Fruit fly (Drosophila melanogaster) whole organism, prepupa: ENCODE measurements around the gene Chchd2.

ENCODE experiments used
- Blimp-1 ChIP-seq: fragments of 200-800 bp; sonication (Bioruptor generic); optimal IDR thresholded peaks from 3 replicates; lab custom pipeline; 2017; ENCODE audit warnings: missing biosample characterization, missing genetic modification characterization, mild to moderate bottlenecking, moderate library complexity, missing genetic modification reagents
- CG10631 ChIP-seq: fragments of 200-800 bp; sonication (Bioruptor generic); optimal IDR thresholded peaks from 2 replicates; lab custom pipeline; 2016; ENCODE audit warnings: missing biosample characterization, missing genetic modification characterization
- CG10669 ChIP-seq: fragments of 200-800 bp; sonication (Bioruptor generic); optimal IDR thresholded peaks from 3 replicates; lab custom pipeline; 2018; ENCODE audit warnings: missing biosample characterization, mild to moderate bottlenecking, missing genetic modification characterization, moderate library complexity
- CG11762 ChIP-seq: fragments of 200-800 bp; sonication (Bioruptor generic); optimal IDR thresholded peaks from 3 replicates; lab custom pipeline; 2016; ENCODE audit warnings: missing biosample characterization, missing genetic modification characterization; ENCODE audit not compliant: insufficient read depth
- CG11902 ChIP-seq: fragments of 200-800 bp; sonication (Bioruptor generic); optimal IDR thresholded peaks from 3 replicates; lab custom pipeline; 2016; ENCODE audit warnings: missing biosample characterization, missing genetic modification characterization
- CG15336 ChIP-seq: fragments of 200-800 bp; sonication (Bioruptor generic); IDR thresholded peaks from 2 replicates; pipeline ENCODE4 v1.3.6; 2022; ENCODE audit warnings: missing biosample characterization, missing genetic modification characterization
- CG1621 ChIP-seq: fragments of 200-800 bp; sonication (Bioruptor generic); optimal IDR thresholded peaks from 3 replicates; lab custom pipeline; 2018; ENCODE audit warnings: missing biosample characterization, mild to moderate bottlenecking, missing genetic modification characterization
- CG3032 ChIP-seq: fragments of 200-800 bp; optimal IDR thresholded peaks from 2 replicates; lab custom pipeline; 2019; ENCODE audit warnings: missing biosample characterization, mild to moderate bottlenecking, missing genetic modification characterization, moderate library complexity
- CG32006 ChIP-seq: fragments of 200-800 bp; sonication (Bioruptor generic); optimal IDR thresholded peaks from 3 replicates; lab custom pipeline; 2017; ENCODE audit warnings: missing biosample characterization, mild to moderate bottlenecking, missing genetic modification characterization
- CG34406 ChIP-seq: fragments of 200-800 bp; sonication (Bioruptor generic); optimal IDR thresholded peaks from 3 replicates; lab custom pipeline; 2016; ENCODE audit warnings: missing biosample characterization, missing genetic modification characterization
- CG3919 ChIP-seq: fragments of 200-800 bp; sonication (Bioruptor generic); optimal IDR thresholded peaks from 3 replicates; lab custom pipeline; 2016; ENCODE audit warnings: missing biosample characterization, missing genetic modification characterization
- CG6276 ChIP-seq: fragments of 200-800 bp; sonication (Bioruptor generic); optimal IDR thresholded peaks from 2 replicates; lab custom pipeline; 2017; ENCODE audit warnings: missing biosample characterization, mild to moderate bottlenecking, missing genetic modification characterization
- CG6792 ChIP-seq: fragments of 200-800 bp; sonication (Bioruptor generic); optimal IDR thresholded peaks from 3 replicates; lab custom pipeline; 2016; ENCODE audit warnings: missing biosample characterization, missing genetic modification characterization
- CG6808 ChIP-seq: fragments of 200-800 bp; sonication (Bioruptor generic); optimal IDR thresholded peaks from 3 replicates; lab custom pipeline; 2017; ENCODE audit warnings: missing biosample characterization, missing genetic modification characterization, mild to moderate bottlenecking, moderate library complexity, missing genetic modification reagents
- CG6854 ChIP-seq: fragments of 200-800 bp; sonication (Bioruptor generic); optimal IDR thresholded peaks from 2 replicates; lab custom pipeline; 2017; ENCODE audit warnings: missing biosample characterization, mild to moderate bottlenecking, missing genetic modification characterization
- CG8119 ChIP-seq: fragments of 200-800 bp; sonication (Bioruptor generic); IDR thresholded peaks from 3 replicates; pipeline ENCODE4 v1.3.6; 2022; ENCODE audit warnings: missing biosample characterization, missing genetic modification characterization
- CG8319 ChIP-seq: fragments of 200-800 bp; sonication (Bioruptor generic); optimal IDR thresholded peaks from 3 replicates; lab custom pipeline; 2016; ENCODE audit warnings: missing biosample characterization, missing genetic modification characterization
- CG8632 ChIP-seq: fragments of 200-800 bp; sonication (Bioruptor generic); optimal IDR thresholded peaks from 3 replicates; lab custom pipeline; 2016; ENCODE audit warnings: missing biosample characterization, missing genetic modification characterization
- Eip75B ChIP-seq: fragments of 200-800 bp; sonication (Bioruptor generic); optimal IDR thresholded peaks from 3 replicates; lab custom pipeline; 2016; ENCODE audit warnings: missing biosample characterization, missing genetic modification characterization
- Eip78C ChIP-seq: fragments of 200-800 bp; sonication (Bioruptor generic); peaks from one replicate; lab custom pipeline; 2016; ENCODE audit warnings: missing biosample characterization, missing genetic modification characterization
- Eip93F ChIP-seq: fragments of 200-800 bp; sonication (Bioruptor generic); optimal IDR thresholded peaks from 2 replicates; lab custom pipeline; 2016; ENCODE audit warnings: missing biosample characterization, mild to moderate bottlenecking, missing genetic modification characterization
- Ets96B ChIP-seq: fragments of 200-800 bp; optimal IDR thresholded peaks from 2 replicates; lab custom pipeline; 2019; ENCODE audit warnings: missing biosample characterization, mild to moderate bottlenecking, missing genetic modification characterization, moderate library complexity
- Gug ChIP-seq: fragments of 200-800 bp; sonication (Bioruptor generic); IDR thresholded peaks from 2 replicates; pipeline ENCODE4 v1.3.6; 2022; ENCODE audit warnings: missing biosample characterization, missing genetic modification characterization
- Hr38 ChIP-seq: sonication (Bioruptor generic); optimal IDR thresholded peaks from 2 replicates; lab custom pipeline; 2016; ENCODE audit warnings: missing biosample characterization, missing genetic modification characterization
- Hr39 ChIP-seq: fragments of 200-800 bp; sonication (Bioruptor generic); optimal IDR thresholded peaks from 2 replicates; lab custom pipeline; 2016; ENCODE audit warnings: missing biosample characterization, missing genetic modification characterization
- Hr4 ChIP-seq: fragments of 200-800 bp; sonication (Bioruptor generic); optimal IDR thresholded peaks from 3 replicates; lab custom pipeline; 2016; ENCODE audit warnings: missing biosample characterization, missing genetic modification characterization
- Lpt ChIP-seq: fragments of 200-800 bp; sonication (Bioruptor generic); optimal IDR thresholded peaks from 3 replicates; lab custom pipeline; 2016; ENCODE audit warnings: missing biosample characterization, missing genetic modification characterization
- Met ChIP-seq: fragments of 200-800 bp; sonication (Bioruptor generic); optimal IDR thresholded peaks from 3 replicates; lab custom pipeline; 2016; ENCODE audit warnings: missing biosample characterization, missing genetic modification characterization
- OdsH ChIP-seq: fragments of 200-800 bp; sonication (Bioruptor generic); optimal IDR thresholded peaks from 3 replicates; lab custom pipeline; 2016; ENCODE audit warnings: missing biosample characterization, missing genetic modification characterization
- Smox ChIP-seq: fragments of 200-800 bp; sonication (Bioruptor generic); optimal IDR thresholded peaks from 3 replicates; lab custom pipeline; 2016; ENCODE audit warnings: missing biosample characterization, missing genetic modification characterization
- Sox102F ChIP-seq: fragments of 200-800 bp; sonication (Bioruptor generic); optimal IDR thresholded peaks from 2 replicates; lab custom pipeline; 2016; ENCODE audit warnings: missing biosample characterization, mild to moderate bottlenecking, missing genetic modification characterization
- Sox14 ChIP-seq: fragments of 200-800 bp; sonication (Bioruptor generic); optimal IDR thresholded peaks from 3 replicates; lab custom pipeline; 2016; ENCODE audit warnings: missing biosample characterization, missing genetic modification characterization
- Sox15 ChIP-seq: fragments of 200-800 bp; sonication (Bioruptor generic); optimal IDR thresholded peaks from 3 replicates; lab custom pipeline; 2016; ENCODE audit warnings: missing biosample characterization, missing genetic modification characterization
- acj6 ChIP-seq: fragments of 200-800 bp; sonication (Bioruptor generic); optimal IDR thresholded peaks from 3 replicates; lab custom pipeline; 2016; ENCODE audit warnings: missing biosample characterization, missing genetic modification characterization
- dac ChIP-seq: fragments of 200-800 bp; sonication (Bioruptor generic); optimal IDR thresholded peaks from 2 replicates; lab custom pipeline; 2017; ENCODE audit warnings: missing biosample characterization, mild to moderate bottlenecking, missing genetic modification characterization
- dsx ChIP-seq: fragments of 200-800 bp; optimal IDR thresholded peaks from 3 replicates; lab custom pipeline; 2019; ENCODE audit warnings: missing biosample characterization, mild to moderate bottlenecking, missing genetic modification characterization, moderate library complexity; ENCODE audit not compliant: poor library complexity, severe bottlenecking
- eg ChIP-seq: fragments of 200-800 bp; sonication (Bioruptor generic); IDR thresholded peaks from 3 replicates; pipeline ENCODE4 v1.3.6; 2022; ENCODE audit warnings: missing biosample characterization, missing genetic modification characterization
- esn ChIP-seq: fragments of 200-800 bp; sonication (Bioruptor generic); optimal IDR thresholded peaks from 2 replicates; lab custom pipeline; 2016; ENCODE audit warnings: missing biosample characterization, mild to moderate bottlenecking, missing genetic modification characterization, moderate library complexity
- fd59A ChIP-seq: fragments of 200-800 bp; sonication (Bioruptor generic); optimal IDR thresholded peaks from 2 replicates; lab custom pipeline; 2017; ENCODE audit warnings: missing biosample characterization, mild to moderate bottlenecking, missing genetic modification characterization, missing genetic modification reagents
- fd85E ChIP-seq: fragments of 200-800 bp; sonication (Bioruptor generic); optimal IDR thresholded peaks from 3 replicates; lab custom pipeline; 2016; ENCODE audit warnings: missing biosample characterization, missing genetic modification characterization
- fkh ChIP-seq: fragments of 200-800 bp; sonication (Bioruptor generic); optimal IDR thresholded peaks from 3 replicates; lab custom pipeline; 2017; ENCODE audit warnings: missing biosample characterization, mild to moderate bottlenecking, missing genetic modification characterization, moderate library complexity
- net ChIP-seq: fragments of 200-800 bp; sonication (Bioruptor generic); optimal IDR thresholded peaks from 3 replicates; lab custom pipeline; 2016; ENCODE audit warnings: missing biosample characterization, missing genetic modification characterization
- pdm3 ChIP-seq: fragments of 200-800 bp; sonication (Bioruptor generic); optimal IDR thresholded peaks from 3 replicates; lab custom pipeline; 2016; ENCODE audit warnings: missing biosample characterization, missing genetic modification characterization
- salr ChIP-seq, 2 experiments: fragments of 200-800 bp; sonication (Bioruptor generic); optimal IDR thresholded peaks; 3 replicates each; lab custom pipeline; 2016 to 2018; ENCODE audit warnings: missing biosample characterization in 2 of 2, missing genetic modification characterization in 2 of 2, mild to moderate bottlenecking in 1 of 2
- svp ChIP-seq: fragments of 200-800 bp; sonication (Bioruptor generic); peaks from one replicate; lab custom pipeline; 2016; ENCODE audit warnings: missing biosample characterization, missing genetic modification characterization
- topi ChIP-seq: fragments of 200-800 bp; sonication (Bioruptor generic); optimal IDR thresholded peaks from 3 replicates; lab custom pipeline; 2016; ENCODE audit warnings: missing biosample characterization, missing genetic modification characterization
- vri ChIP-seq: fragments of 200-800 bp; sonication (Bioruptor generic); optimal IDR thresholded peaks from 3 replicates; lab custom pipeline; 2016; ENCODE audit warnings: missing biosample characterization, mild to moderate bottlenecking, missing genetic modification characterization

The Chchd2 gene

DNA sequence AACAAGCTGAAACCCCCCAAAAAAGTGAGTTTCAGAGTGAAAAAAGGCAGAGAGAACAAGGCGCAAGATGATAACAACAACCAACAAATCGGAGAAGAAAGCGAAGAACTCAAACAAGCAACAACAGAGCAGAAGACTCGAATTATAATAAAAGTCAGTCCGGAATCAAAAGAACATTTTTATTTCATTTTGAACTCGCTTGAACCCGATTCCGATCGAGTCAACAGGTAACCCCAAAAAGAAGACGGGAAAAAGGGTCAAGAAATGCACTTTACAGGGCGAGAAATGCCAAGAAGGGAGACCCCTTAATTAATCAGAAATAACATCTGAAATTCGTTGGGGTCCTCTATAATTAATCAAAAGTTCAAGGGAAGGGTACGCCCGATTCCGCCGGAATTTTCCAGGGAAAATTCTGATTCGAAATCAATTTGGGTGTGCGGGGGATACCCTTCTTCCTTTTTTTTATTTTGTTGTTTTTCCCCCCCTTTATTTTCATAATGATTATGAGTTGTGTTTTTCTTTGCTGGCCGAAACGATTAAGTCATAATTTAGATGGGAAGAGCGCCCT is 13.7 kb downstream of the Chchd2 start:
- TF ChIP-seq svp (GFP tag; lab: Kevin White, UChicago) (peak; percentile 61), Eip75B (GFP tag; lab: Kevin White, UChicago) (no peak)

DNA sequence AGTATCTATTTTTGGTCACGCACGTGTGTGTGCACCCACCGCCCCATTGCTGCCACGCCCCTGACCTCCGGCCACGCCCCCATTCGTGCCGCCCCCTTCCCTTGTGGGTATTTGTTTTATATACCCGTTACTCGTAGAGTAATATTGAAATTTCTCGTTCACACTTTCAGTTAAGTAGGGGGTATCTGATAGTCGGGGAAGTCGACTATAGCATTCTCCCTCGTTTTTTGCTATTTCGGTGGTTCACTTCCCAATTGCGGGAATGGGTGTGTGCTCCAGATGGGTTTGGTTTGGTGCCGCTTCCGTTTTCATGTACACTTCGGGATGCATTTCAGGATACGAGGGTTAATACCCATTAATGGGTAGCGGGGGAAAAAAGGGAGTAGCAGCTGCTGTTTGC is 18.5 kb downstream of the Chchd2 start:
- no peak for TF ChIP-seq CG34406
- TF ChIP-seq esn, result no peak
- TF ChIP-seq Smox (GFP tag; lab: Kevin White, UChicago), result no peak
- no peak for TF ChIP-seq fd85E (GFP tag; lab: Kevin White, UChicago)
- TF ChIP-seq, all 60 proteins: peak for 0

DNA sequence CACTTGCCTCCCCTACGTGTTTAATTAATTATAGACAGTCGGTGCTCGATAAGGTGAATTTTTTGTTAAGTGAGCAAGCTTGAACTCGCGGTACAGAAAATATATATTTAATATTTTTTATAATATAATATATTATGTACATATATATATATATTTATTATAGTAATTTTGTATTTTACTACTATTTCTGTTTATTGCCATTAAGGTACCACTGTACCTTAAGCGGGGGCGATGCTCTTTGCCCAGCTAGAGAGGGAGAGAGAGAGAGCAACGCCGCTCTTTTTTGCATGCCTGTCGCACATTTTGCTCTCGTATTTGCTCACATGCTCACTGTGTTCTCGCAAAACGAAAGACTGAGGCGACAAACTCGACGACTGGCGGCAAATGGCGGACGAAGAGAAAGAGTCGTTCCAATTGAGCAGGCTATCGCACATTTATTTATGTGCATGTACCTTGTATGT is 21.7 kb downstream of the Chchd2 start:
- TF ChIP-seq esn (peak; percentile 52), CG11902 (peak; percentile 16), CG10631 (peak; percentile 73), CG10669 (GFP tag; lab: Kevin White, UChicago) (peak; percentile 65), Blimp-1 (GFP tag; lab: Kevin White, UChicago) (peak; percentile 4), Hr4 (GFP tag; lab: Kevin White, UChicago) (peak; percentile 50), salr (GFP tag; optimal IDR thresholded peaks at IDR 0.05; lab: Kevin White, UChicago) (peak; percentile 5 to 51), Eip93F (no peak), Met (GFP tag; lab: Kevin White, UChicago) (peak; percentile 37), CG8119 (GFP tag; lab: Robert Waterston, UW) (peak; percentile 86), CG3032 (peak; percentile 73), CG3919 (GFP tag; lab: Kevin White, UChicago) (peak; percentile 59), CG1621 (tag; lab: Kevin White, UChicago) (peak; percentile 28), fkh (GFP tag; lab: Kevin White, UChicago) (no peak), Eip75B (GFP tag; lab: Kevin White, UChicago) (peak; percentile 34), CG6854 (GFP tag; lab: Kevin White, UChicago) (peak; percentile 41), CG6808 (GFP tag; lab: Kevin White, UChicago) (peak; percentile 73), Ets96B (tag; lab: Kevin White, UChicago) (peak; percentile 63), OdsH (peak; percentile 54), dsx (GFP tag; lab: Kevin White, UChicago) (peak; percentile 68), Hr38 (no peak), CG15336 (GFP tag; lab: Robert Waterston, UW) (peak; percentile 89), Hr39 (no peak), CG6276 (GFP tag; lab: Kevin White, UChicago) (peak; percentile 84), net (GFP tag; lab: Kevin White, UChicago) (peak; percentile 43), eg (GFP tag; lab: Robert Waterston, UW) (peak; percentile 86), svp (GFP tag; lab: Kevin White, UChicago) (no peak), CG34406 (peak; percentile 61), CG11762 (GFP tag; lab: Kevin White, UChicago) (no peak), CG8632 (GFP tag; lab: Kevin White, UChicago) (peak; percentile 72), pdm3 (GFP tag; lab: Kevin White, UChicago) (peak; percentile 27), acj6 (peak; percentile 40), CG8319 (GFP tag; lab: Kevin White, UChicago) (peak; percentile 8), Sox102F (GFP tag; lab: Kevin White, UChicago) (peak; percentile 13), Lpt (GFP tag; lab: Kevin White, UChicago) (peak; percentile 18), vri (peak; percentile 18), Sox14 (GFP tag; lab: Kevin White, UChicago) (no peak), fd59A (no peak), Gug (GFP tag; lab: Robert Waterston, UW) (peak; percentile 65), dac (GFP tag; lab: Kevin White, UChicago) (peak; percentile 51), topi (GFP tag; lab: Kevin White, UChicago) (no peak), Eip78C (GFP tag; lab: Kevin White, UChicago) (peak; percentile 74), CG6792 (GFP tag; lab: Kevin White, UChicago) (peak; percentile 49), CG32006 (peak; percentile 84), Sox15 (GFP tag; lab: Kevin White, UChicago) (no peak)
